Comparison of ENCODE assay signal across 1 worm cellular context in genomic region chrIII:6348578-6348977, ce11.
TF ChIP-seq lines count a peak whose summit lies in the region.

No protein-coding gene starts in this region.

TF ChIP-seq in whole organism, L1 larva, 84 proteins besides CTCF, POLR2A, EP300 and RAD21 (continued from another document):
- TF ChIP-seq nhr-11 (tag; optimal IDR thresholded peaks at IDR 0.05; lab: Kevin White, UChicago) (no peak), mep-1 (tag; optimal IDR thresholded peaks at IDR 0.05; lab: Kevin White, UChicago) (no peak), egl-27 (tag; optimal IDR thresholded peaks at IDR 0.05; lab: Kevin White, UChicago) (no peak), ces-1 (GFP tag; optimal IDR thresholded peaks at IDR 0.05; lab: Kevin White, UChicago) (no peak), nhr-84 (tag; optimal IDR thresholded peaks at IDR 0.05; lab: Kevin White, UChicago) (no peak), unc-62 (GFP tag; optimal IDR thresholded peaks at IDR 0.05; lab: Kevin White, UChicago) (no peak), dpl-1 (GFP tag; optimal IDR thresholded peaks at IDR 0.05; lab: Kevin White, UChicago) (no peak), unc-30 (tag; optimal IDR thresholded peaks at IDR 0.05; lab: Kevin White, UChicago) (no peak), nhr-71 (tag; optimal IDR thresholded peaks at IDR 0.05; lab: Kevin White, UChicago) (peak; percentile 67), zag-1 (tag; optimal IDR thresholded peaks at IDR 0.05; lab: Kevin White, UChicago) (no peak), pqm-1 (tag; optimal IDR thresholded peaks at IDR 0.05; lab: Kevin White, UChicago) (no peak), mab-9 (GFP tag; IDR thresholded peaks at IDR 0.05; lab: Robert Waterston, UW) (no peak)
TF ChIP-seq in whole organism, L1 larva: peak in this region for 14.
